Worm (Caenorhabditis elegans) whole organism, midembryonic: ENCODE measurements around the gene Y41D4B.15.

Experiments
- T22C8.4 ChIP-seq: fragments of 200-800 bp; sonication (Bioruptor generic); IDR thresholded peaks from 2 replicates; pipeline ENCODE4 v1.3.6; 2022; ENCODE audit warnings: missing genetic modification characterization, missing compliant biosample characterization
- cog-1 ChIP-seq: sonication (generic microtip); optimal IDR thresholded peaks from 2 replicates; lab custom pipeline; 2016; ENCODE audit warnings: missing genetic modification characterization, missing compliant biosample characterization
- flt-1 ChIP-seq: fragments of 200-800 bp; sonication (Bioruptor generic); IDR thresholded peaks from 2 replicates; pipeline ENCODE4 v1.3.6; 2022; ENCODE audit warnings: missing genetic modification characterization, missing compliant biosample characterization
- klf-2 ChIP-seq: fragments of 200-800 bp; sonication (Bioruptor generic); conservative IDR thresholded peaks from 2 replicates; pipeline ENCODE4 v1.3.6; 2022; ENCODE audit warnings: missing genetic modification reagents, missing genetic modification characterization, missing compliant biosample characterization
- med-1 ChIP-seq: sonication (generic microtip); optimal IDR thresholded peaks from 2 replicates; lab custom pipeline; 2017; ENCODE audit warnings: missing genetic modification characterization, mild to moderate bottlenecking, missing compliant biosample characterization, antibody characterized with exemption, missing genetic modification reagents; ENCODE audit not compliant: insufficient read depth
- ref-1 ChIP-seq: fragments of 200-800 bp; sonication (Bioruptor generic); conservative IDR thresholded peaks from 2 replicates; pipeline ENCODE4 v1.3.6; 2022; ENCODE audit warnings: missing genetic modification reagents, missing genetic modification characterization, missing compliant biosample characterization
- tab-1 ChIP-seq: fragments of 200-800 bp; sonication (Bioruptor generic); IDR thresholded peaks from 2 replicates; pipeline ENCODE4 v1.3.6; 2022; ENCODE audit warnings: missing genetic modification characterization, missing compliant biosample characterization
- ztf-23 ChIP-seq: fragments of 200-800 bp; sonication (Bioruptor generic); IDR thresholded peaks from 2 replicates; pipeline ENCODE4 v1.3.6; 2022; ENCODE audit warnings: missing genetic modification reagents, missing genetic modification characterization, missing compliant biosample characterization
- ztf-29 ChIP-seq: fragments of 200-800 bp; sonication (Bioruptor generic); IDR thresholded peaks from 2 replicates; pipeline ENCODE4 v1.3.6; 2022; ENCODE audit warnings: missing genetic modification reagents, missing genetic modification characterization, missing compliant biosample characterization

Gene Y41D4B.15

DNA sequence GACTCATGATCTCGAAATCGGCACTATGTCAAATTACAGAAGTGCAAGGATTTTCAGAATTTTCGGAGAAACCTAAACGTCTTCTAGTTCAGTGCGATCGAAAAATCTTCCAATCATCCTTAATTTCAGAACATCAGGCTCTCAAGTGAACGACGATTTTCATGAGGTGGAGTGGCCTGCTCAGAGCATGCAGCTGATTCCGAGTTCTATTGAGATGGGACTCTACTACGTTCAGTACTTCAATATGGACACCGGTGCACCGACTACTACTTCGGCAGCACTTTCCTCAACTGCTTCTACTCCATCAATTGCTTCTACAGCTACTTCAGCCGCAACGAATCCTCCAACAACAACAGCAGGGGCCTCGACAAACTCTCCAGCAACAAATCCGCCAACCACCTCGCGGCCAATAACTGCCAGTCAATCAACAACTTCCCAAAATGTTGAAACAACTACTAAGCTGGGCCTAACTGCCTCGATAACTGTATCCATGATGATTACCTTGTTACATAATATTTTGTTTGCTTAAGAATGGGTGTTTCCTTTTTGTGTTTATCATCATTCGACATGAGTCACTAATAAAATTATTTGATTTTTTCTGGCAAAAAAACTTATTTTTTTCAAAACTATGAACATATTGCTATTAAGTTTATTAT, at the start of gene Y41D4B.15:
Gene Y41D4B.15, plus strand, starts transcription at position 606 of the 656 bp plus-strand sequence.
- no peak for TF ChIP-seq T22C8.4 (GFP tag; lab: Robert Waterston, UW)
- TF ChIP-seq flt-1: no peak
- TF ChIP-seq med-1 (GFP tag; lab: Kevin White, UChicago): no peak
- TF ChIP-seq ref-1 (GFP tag; lab: Robert Waterston, UW): no peak
- TF ChIP-seq ztf-23 (GFP tag; lab: Robert Waterston, UW): no peak
- TF ChIP-seq ztf-29 (GFP tag; lab: Robert Waterston, UW): no peak

DNA sequence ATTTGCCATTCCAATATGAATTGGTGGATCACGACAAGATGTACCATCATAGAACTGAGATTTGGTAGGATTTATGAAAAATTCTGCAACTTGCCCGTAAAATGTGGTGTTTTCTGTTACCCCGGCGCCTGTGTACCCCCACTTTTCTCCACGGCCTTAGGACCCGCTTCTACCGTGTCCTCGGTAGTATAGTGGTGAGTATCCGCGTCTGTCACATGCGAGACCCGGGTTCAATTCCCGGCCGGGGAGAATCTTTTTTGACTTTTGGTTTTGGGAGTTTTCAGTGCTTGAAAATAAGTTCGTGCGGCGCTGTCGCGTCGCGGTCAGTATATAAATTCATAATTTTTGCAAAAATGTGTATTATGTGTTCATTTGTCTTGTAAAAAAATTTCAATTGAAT, 49.5 kb upstream of the Y41D4B.15 start:
- TF ChIP-seq cog-1: no peak
- TF ChIP-seq med-1 (GFP tag; lab: Kevin White, UChicago): no peak
- 0 out of 2 replicates have a peak, but pooled peaks have one; percentile 31 for TF ChIP-seq klf-2
- TF ChIP-seq tab-1 (GFP tag; lab: Robert Waterston, UW): peak; percentile 71; the same call in 1 of the 2 replicates
- TF ChIP-seq ref-1 (GFP tag; lab: Robert Waterston, UW): peak; percentile 46; the same call in 1 of the 2 replicates
- no peak for TF ChIP-seq T22C8.4 (GFP tag; lab: Robert Waterston, UW)
- TF ChIP-seq ztf-29 (GFP tag; lab: Robert Waterston, UW): 0 out of 2 replicates have a peak, but pooled peaks have one; percentile 50
- peak; percentile 55; the same call in 1 of the 2 replicates for TF ChIP-seq flt-1
- peak; percentile 59; the same call in 1 of the 2 replicates for TF ChIP-seq ztf-23 (GFP tag; lab: Robert Waterston, UW)

DNA sequence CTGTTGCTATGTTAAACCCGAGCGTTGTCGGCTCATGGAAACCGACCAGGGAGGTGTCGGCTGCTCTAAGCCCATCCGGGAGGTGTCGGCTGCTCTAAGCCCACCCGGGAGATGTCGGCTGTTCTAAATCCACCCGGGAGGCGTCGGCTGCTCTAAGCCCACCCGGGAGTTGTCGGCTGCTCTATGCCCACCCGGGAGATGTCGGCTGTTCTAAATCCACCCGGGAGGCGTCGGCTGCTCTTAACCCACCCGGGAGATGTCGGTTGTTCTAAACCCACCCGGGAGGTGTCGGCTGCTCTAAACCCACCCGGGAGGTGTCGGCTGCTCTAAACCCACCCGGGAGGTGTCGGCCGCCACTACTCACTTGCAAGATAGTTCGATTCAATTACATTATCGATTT, 48.0 kb upstream of the Y41D4B.15 start:
- TF ChIP-seq med-1 (GFP tag; lab: Kevin White, UChicago): no peak
- no peak for TF ChIP-seq cog-1
- TF ChIP-seq tab-1 (GFP tag; lab: Robert Waterston, UW): no peak
- no peak for TF ChIP-seq klf-2
- TF ChIP-seq T22C8.4 (GFP tag; lab: Robert Waterston, UW): no peak
- TF ChIP-seq ztf-29 (GFP tag; lab: Robert Waterston, UW): no peak
- no peak for TF ChIP-seq ztf-23 (GFP tag; lab: Robert Waterston, UW)
- TF ChIP-seq ref-1 (GFP tag; lab: Robert Waterston, UW): no peak
- TF ChIP-seq flt-1: no peak

DNA sequence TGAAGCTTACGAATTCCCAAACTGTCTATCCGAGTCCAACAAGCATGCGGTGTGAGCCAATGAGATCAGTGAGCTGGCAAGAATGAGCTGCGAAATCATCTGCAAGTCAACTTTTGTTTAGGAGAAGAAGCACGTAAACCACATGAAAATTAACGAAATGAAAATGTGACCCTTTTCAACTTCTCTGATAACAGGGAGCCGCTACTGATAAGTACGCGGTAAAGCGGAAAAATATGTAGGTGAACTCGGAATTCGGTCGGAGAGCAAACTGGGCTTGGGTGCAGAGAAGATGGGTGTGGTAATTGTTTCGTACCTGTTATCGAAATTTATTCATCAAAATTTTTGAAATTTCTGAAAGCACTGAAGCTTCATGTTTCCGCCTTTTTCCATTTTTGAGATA, 47.4 kb upstream of the Y41D4B.15 start, which contains the start of gene clec-172:
Gene clec-172, minus strand, starts transcription at position 101 of the 400 bp plus-strand sequence.
- TF ChIP-seq cog-1: no peak
- no peak for TF ChIP-seq tab-1 (GFP tag; lab: Robert Waterston, UW)
- no peak for TF ChIP-seq ztf-29 (GFP tag; lab: Robert Waterston, UW)
- TF ChIP-seq klf-2: no peak
- no peak for TF ChIP-seq flt-1
- no peak for TF ChIP-seq T22C8.4 (GFP tag; lab: Robert Waterston, UW)
- no peak for TF ChIP-seq ztf-23 (GFP tag; lab: Robert Waterston, UW)
- TF ChIP-seq med-1 (GFP tag; lab: Kevin White, UChicago): no peak
- no peak for TF ChIP-seq ref-1 (GFP tag; lab: Robert Waterston, UW)

DNA sequence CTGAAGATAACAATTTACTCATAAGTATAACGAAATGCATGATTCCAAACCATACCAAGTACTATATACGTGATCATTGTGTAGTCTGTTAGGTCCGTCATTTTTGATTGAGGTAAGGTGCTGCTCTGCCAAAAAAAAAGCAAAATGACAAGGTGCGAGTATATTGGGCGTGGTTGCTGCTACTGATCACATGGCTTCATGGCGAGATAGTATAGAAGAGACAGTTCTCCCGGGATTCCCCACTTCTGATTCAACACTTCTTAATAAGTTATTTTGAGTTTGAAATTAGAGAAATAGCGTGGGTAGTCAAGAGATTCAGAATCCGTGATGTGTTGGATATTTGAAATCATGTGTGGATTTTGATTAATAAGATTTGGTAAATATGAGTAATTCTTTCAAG, 42.7 kb upstream of the Y41D4B.15 start, which contains the start of gene K03H6.4:
Gene K03H6.4, minus strand, starts transcription at position 101 of the 400 bp plus-strand sequence.
- TF ChIP-seq klf-2: no peak
- no peak for TF ChIP-seq cog-1
- TF ChIP-seq ztf-23 (GFP tag; lab: Robert Waterston, UW): no peak
- TF ChIP-seq tab-1 (GFP tag; lab: Robert Waterston, UW): no peak
- TF ChIP-seq ztf-29 (GFP tag; lab: Robert Waterston, UW): no peak
- no peak for TF ChIP-seq ref-1 (GFP tag; lab: Robert Waterston, UW)
- no peak for TF ChIP-seq med-1 (GFP tag; lab: Kevin White, UChicago)
- no peak for TF ChIP-seq T22C8.4 (GFP tag; lab: Robert Waterston, UW)
- no peak for TF ChIP-seq flt-1

DNA sequence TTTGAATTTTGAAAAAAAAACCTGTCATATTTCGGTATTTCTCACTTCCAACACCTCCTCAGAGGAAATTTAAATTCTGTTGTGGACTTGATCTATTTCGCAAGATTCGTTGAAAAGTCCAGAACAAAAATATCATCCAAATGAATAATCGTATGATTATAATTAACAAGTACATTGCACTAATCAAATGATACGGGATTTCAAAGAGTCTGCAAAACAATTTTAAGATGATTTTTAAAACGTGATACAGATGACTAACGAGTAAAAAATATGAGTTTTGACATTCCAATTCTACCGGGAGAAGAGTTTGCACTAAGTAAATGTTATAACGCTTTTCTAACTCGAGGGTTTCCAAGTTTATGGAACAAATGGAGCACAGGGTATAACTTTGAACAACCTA, 41.5 kb upstream of the Y41D4B.15 start:
- TF ChIP-seq tab-1 (GFP tag; lab: Robert Waterston, UW) (no peak), flt-1 (no peak), ref-1 (GFP tag; lab: Robert Waterston, UW) (no peak), klf-2 (no peak), cog-1 (no peak)

DNA sequence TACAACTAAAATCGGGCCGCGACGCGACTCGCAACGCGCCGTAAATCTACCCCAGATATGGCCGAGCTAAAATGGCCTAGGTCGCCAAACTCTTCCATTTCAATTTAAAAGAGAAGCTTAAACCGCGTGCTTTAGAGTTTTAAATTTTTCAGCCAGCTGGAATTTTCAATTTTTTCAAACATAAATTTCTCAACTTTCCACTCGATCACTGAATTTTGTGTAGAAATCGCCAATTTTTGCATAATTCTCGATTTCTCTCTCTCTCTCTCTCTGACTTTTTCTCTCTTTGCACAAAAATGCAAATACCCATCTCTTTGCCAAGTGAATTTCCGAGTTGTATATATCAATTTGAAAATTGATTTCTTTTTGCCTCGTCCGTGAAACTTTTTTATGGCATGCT, 40.5 kb upstream of the Y41D4B.15 start, which contains the start of gene K03H6.1:
Gene K03H6.1, plus strand, starts transcription at position 301 of the 400 bp plus-strand sequence.
- TF ChIP-seq klf-2 (no peak), ref-1 (GFP tag; lab: Robert Waterston, UW) (no peak), T22C8.4 (GFP tag; lab: Robert Waterston, UW) (no peak), ztf-23 (GFP tag; lab: Robert Waterston, UW) (no peak), ztf-29 (GFP tag; lab: Robert Waterston, UW) (no peak), tab-1 (GFP tag; lab: Robert Waterston, UW) (no peak), med-1 (GFP tag; lab: Kevin White, UChicago) (no peak), flt-1 (no peak), cog-1 (no peak)

DNA sequence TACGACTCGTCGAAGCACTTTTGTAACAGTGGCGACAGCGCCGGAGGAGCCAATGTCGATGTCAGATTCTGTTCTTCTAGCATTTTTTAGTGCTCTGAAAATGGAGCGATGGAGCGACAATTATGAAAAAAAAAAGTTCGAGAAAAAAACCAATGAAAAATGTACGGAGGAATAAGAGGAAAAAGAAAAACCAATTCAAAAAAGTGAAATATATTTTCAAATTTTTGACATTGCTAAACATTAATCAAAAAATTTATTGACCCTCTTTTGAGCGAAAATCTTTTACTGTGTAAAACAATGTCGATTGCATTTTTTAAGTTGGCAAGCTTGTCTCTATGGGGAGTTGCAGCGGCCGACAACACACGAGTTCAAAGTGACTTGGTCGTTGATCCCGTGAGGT, 27.6 kb upstream of the Y41D4B.15 start, which contains the start of gene K03H6.5:
Gene K03H6.5, minus strand, starts transcription at position 101 of the 400 bp plus-strand sequence.
- TF ChIP-seq tab-1 (GFP tag; lab: Robert Waterston, UW): no peak
- TF ChIP-seq cog-1: no peak
- TF ChIP-seq ztf-23 (GFP tag; lab: Robert Waterston, UW): no peak
- TF ChIP-seq T22C8.4 (GFP tag; lab: Robert Waterston, UW): no peak
- TF ChIP-seq ztf-29 (GFP tag; lab: Robert Waterston, UW): no peak
- TF ChIP-seq flt-1: no peak
- no peak for TF ChIP-seq klf-2
- TF ChIP-seq ref-1 (GFP tag; lab: Robert Waterston, UW): no peak
- TF ChIP-seq med-1 (GFP tag; lab: Kevin White, UChicago): no peak

DNA sequence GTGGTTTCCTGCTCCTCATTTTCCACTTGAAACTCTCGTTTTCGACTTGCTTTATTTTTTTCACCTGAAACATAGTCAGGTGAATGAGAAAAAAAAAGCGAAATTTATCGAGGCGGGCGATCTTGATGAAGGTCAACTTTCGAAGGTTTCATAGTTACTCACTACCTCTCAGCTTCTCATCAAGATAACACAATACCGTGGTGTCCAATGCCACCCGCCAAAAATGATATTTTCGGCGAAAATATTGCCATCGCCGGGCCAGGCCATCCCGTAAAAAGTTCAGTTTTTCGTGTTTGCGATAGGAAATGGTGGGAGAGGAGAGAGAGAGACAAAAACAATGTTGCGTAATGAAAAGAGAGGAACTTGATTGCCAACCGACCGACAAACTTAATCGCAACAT, 16.8 kb upstream of the Y41D4B.15 start:
- TF ChIP-seq ztf-29 (GFP tag; lab: Robert Waterston, UW) (no peak), med-1 (GFP tag; lab: Kevin White, UChicago) (no peak), tab-1 (GFP tag; lab: Robert Waterston, UW) (no peak), klf-2 (no peak), T22C8.4 (GFP tag; lab: Robert Waterston, UW) (no peak), cog-1 (no peak), ztf-23 (GFP tag; lab: Robert Waterston, UW) (no peak), flt-1 (no peak), ref-1 (GFP tag; lab: Robert Waterston, UW) (no peak)
